Worm (Caenorhabditis elegans): ENCODE measurements around the gene C40A11.6.
"Not testable (repeated sequence)": the region's sequence is repeated elsewhere in the genome, so short reads cannot be mapped to it uniquely, and the experiment has no call there.

Gene C40A11.6

ce11 chrII:2153708-2154107 is 8.2 kb upstream of the C40A11.6 start, which contains the start of gene math-18:
Gene math-18, plus strand, starts transcription at chrII:2154008.
- not testable (repeated sequence) for TF ChIP-seq mep-1, sptf-1, lin-13 (tag; optimal IDR thresholded peaks at IDR 0.05)

- TF ChIP-seq ceh-43 (GFP tag; optimal IDR thresholded peaks at IDR 0.05) (no peak), unc-120 (tag; optimal IDR thresholded peaks at IDR 0.05; ENCODE audit: poor library complexity, severe bottlenecking) (no peak), nhr-28 (tag; optimal IDR thresholded peaks at IDR 0.05) (no peak), mls-2 (tag; optimal IDR thresholded peaks at IDR 0.05) (no peak), tbx-8 (GFP tag; optimal IDR thresholded peaks at IDR 0.05) (no peak), lin-32 (GFP tag; optimal IDR thresholded peaks at IDR 0.05) (no peak), ham-2 (GFP tag; optimal IDR thresholded peaks at IDR 0.05) (no peak), unc-39 (tag; optimal IDR thresholded peaks at IDR 0.05) (no peak), ztf-11 (tag; optimal IDR thresholded peaks at IDR 0.05) (no peak), hlh-1 (tag; optimal IDR thresholded peaks at IDR 0.05) (no peak), nhr-237 (tag; optimal IDR thresholded peaks at IDR 0.05) (no peak), nhr-2 (tag; optimal IDR thresholded peaks at IDR 0.05) (no peak), M03D4.4 (tag; optimal IDR thresholded peaks at IDR 0.05) (no peak), nhr-76 (tag; optimal IDR thresholded peaks at IDR 0.05) (no peak)
Observed at ce11 chrII:2152455-2152854, 7.0 kb upstream of the C40A11.6 start.

ce11 chrII:2150485-2150985 is 5.1 kb upstream of the C40A11.6 start, which contains the start of the genes C40A11.7 and C40A11.8:
Gene C40A11.7, minus strand, starts transcription at chrII:2150585.
Gene C40A11.8, minus strand, starts transcription at chrII:2150935.
- no peak for TF ChIP-seq ceh-43 (GFP tag; optimal IDR thresholded peaks at IDR 0.05)
- TF ChIP-seq elt-1 (tag; optimal IDR thresholded peaks at IDR 0.05; ENCODE audit: borderline replicate concordance, insufficient read depth): peak; percentile 74

- TF ChIP-seq pha-4 (tag; optimal IDR thresholded peaks at IDR 0.05) (no peak), elt-1 (tag; optimal IDR thresholded peaks at IDR 0.05; ENCODE audit: borderline replicate concordance, insufficient read depth) (no peak), mep-1 (tag; optimal IDR thresholded peaks at IDR 0.05) (no peak), bed-3 (GFP tag; optimal IDR thresholded peaks at IDR 0.05) (no peak), lin-13 (tag; optimal IDR thresholded peaks at IDR 0.05) (no peak), snpc-4 (tag; optimal IDR thresholded peaks at IDR 0.05) (no peak), tbx-8 (GFP tag; optimal IDR thresholded peaks at IDR 0.05) (no peak)
Observed at ce11 chrII:2146900-2147375, 1.5 kb upstream of the C40A11.6 start, which contains the start of gene C40A11.2. Gene C40A11.2, plus strand, starts transcription at chrII:2146950.

ce11 chrII:2140817-2141216 is 4.6 kb downstream of the C40A11.6 start, which contains the start of gene C40A11.3:
Gene C40A11.3, plus strand, starts transcription at chrII:2141117.
- TF ChIP-seq nhr-237 (tag; optimal IDR thresholded peaks at IDR 0.05): no peak
- TF ChIP-seq nhr-76 (tag; optimal IDR thresholded peaks at IDR 0.05): no peak
- no peak for TF ChIP-seq unc-120 (tag; optimal IDR thresholded peaks at IDR 0.05; ENCODE audit: poor library complexity, severe bottlenecking)
- TF ChIP-seq ceh-83 (GFP tag; optimal IDR thresholded peaks at IDR 0.05): no peak
- TF ChIP-seq zip-8 (tag; optimal IDR thresholded peaks at IDR 0.05): no peak
- TF ChIP-seq ztf-11 (tag; optimal IDR thresholded peaks at IDR 0.05): no peak
- no peak for TF ChIP-seq mab-5 (tag; optimal IDR thresholded peaks at IDR 0.05)
- TF ChIP-seq unc-39 (tag; optimal IDR thresholded peaks at IDR 0.05): no peak
- TF ChIP-seq ceh-43 (GFP tag; optimal IDR thresholded peaks at IDR 0.05): no peak
- TF ChIP-seq lin-32 (GFP tag; optimal IDR thresholded peaks at IDR 0.05): no peak
- TF ChIP-seq M03D4.4 (tag; optimal IDR thresholded peaks at IDR 0.05): no peak
- TF ChIP-seq lin-13 (tag; optimal IDR thresholded peaks at IDR 0.05): no peak
- TF ChIP-seq ces-1 (GFP tag; optimal IDR thresholded peaks at IDR 0.05): no peak
- no peak for TF ChIP-seq sem-2 (GFP tag; optimal IDR thresholded peaks at IDR 0.05)

- TF ChIP-seq lin-32 (GFP tag; optimal IDR thresholded peaks at IDR 0.05) (peak; percentile 2), cnd-1 (tag; optimal IDR thresholded peaks at IDR 0.05) (peak; percentile 91), bed-3 (GFP tag; optimal IDR thresholded peaks at IDR 0.05) (no peak)
Observed at ce11 chrII:2138901-2139300, 6.6 kb downstream of the C40A11.6 start.
